Fruit fly (Drosophila melanogaster) S2 (cell line): ENCODE data around the gene Hsc70-3.
"Not testable (repeated sequence)": the region's sequence is repeated elsewhere in the genome, so short reads cannot be mapped to it uniquely, and the experiment has no call there.

Experiments used
- CG8478 ChIP-seq: fragments of >200 bp; optimal IDR thresholded peaks from 2 replicates; lab custom pipeline; 2018
- CTCF ChIP-seq, 2 experiments: fragments of >200 bp; optimal IDR thresholded peaks; 2 replicates each; lab custom pipeline; 2018

Gene Hsc70-3

DNA sequence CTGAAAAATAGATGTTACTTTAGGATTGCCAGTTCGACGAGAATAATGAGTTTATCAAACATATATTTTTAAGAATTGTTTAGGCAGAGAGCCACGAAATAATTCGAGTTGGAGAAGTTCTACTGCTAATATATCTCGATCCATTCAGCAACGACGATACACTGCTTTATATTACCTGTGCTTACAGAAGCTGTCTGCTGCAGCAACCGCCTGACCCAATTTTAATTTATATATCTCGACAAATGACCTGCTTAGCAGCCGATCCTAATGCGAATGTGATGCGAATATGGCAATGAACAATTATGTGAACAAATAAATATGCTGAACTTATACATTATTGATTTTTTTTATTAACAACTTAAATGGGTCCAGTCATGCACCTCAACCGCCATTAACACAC lies 8.4 kb downstream of the Hsc70-3 start:
- TF ChIP-seq CTCF (optimal IDR thresholded peaks at IDR 0.05; lab: Kevin White, UChicago) (no peak), CG8478 (no peak)

DNA sequence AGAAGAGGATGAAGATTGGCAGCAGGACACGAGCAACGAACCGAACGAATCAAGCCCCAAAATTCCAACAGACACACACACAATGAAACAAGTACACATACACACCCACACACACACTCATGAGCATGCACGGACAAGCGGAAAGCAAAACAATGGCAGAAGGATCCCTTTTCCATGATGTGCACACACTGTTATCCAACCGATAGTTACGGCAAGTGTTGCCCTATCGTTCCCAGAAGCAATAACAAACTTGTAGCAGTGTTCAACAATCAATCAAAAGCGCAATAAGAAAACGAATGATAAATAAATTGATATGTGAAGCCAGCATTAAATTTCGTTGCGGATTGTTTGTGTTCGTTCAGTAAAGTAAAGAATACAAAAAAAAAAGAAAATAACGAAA lies 10.0 kb downstream of the Hsc70-3 start:
- TF ChIP-seq CTCF (optimal IDR thresholded peaks at IDR 0.05; lab: Kevin White, UChicago) (no peak), CG8478 (no peak)

DNA sequence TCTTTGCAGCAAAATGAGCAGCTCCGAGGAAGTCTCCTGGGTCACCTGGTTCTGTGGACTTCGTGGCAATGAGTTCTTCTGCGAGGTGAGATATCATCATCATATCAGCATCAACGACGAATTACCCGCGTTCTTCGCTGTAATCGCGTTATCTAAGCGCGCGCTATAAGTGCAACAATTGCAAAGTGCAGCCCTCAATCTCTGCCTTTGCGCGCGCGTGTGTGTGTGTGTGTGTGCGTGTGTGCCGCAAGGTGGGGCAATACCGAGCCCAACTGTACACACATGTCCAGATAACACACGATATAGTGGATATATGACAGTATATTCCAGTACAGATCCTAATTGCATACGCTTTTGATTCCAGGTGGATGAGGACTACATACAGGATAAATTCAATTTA lies 13.5 kb downstream of the Hsc70-3 start:
- no peak for TF ChIP-seq CG8478
- no peak for TF ChIP-seq CTCF (optimal IDR thresholded peaks at IDR 0.05; lab: Kevin White, UChicago)

DNA sequence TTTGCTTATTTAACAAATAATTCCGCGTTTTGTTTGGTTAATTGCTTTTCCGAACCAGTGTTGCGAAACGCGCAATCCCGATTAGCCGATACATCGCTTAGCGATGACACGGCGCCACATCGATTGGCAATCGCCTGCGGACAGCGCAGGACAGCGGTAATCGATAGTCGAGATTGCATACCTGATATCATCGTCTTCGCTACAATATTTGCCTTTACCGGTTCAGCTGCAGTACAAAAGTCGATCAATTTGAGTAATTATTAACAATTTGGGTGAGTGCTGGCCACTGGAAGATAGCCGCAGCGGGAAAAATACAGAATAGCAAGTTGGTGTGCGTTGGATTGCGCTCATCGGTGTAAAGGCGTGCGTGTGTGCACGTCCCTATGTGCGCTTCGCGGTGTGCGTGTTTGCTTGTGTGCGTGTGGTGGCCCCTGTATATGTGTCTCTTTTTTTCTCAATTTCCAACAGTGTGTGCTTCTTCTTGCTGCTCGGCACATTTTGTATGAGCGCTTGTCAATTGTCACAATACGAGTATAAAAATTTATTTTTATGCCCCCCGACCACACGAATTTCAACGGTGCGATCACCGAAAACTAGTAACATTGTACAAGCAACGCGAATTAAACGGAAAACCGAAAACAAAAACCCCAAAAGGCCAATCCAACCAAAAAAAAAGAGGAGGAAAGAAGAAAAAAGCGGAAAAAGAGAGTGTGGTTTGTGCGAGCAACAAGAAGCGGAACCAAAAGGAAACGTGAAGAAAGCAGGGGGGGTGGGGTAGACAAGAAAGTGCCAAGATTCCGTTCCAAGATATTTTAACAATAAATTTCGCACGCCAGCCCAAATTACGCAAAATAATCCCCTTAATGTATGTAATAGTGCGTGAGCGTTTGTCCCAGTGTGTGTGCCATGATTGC lies 14.2 kb downstream of the Hsc70-3 start, which contains the start of gene CkIIbeta:
CkIIbeta (plus strand) TSS at position 119 of the 914 bp plus-strand sequence.
- no peak for TF ChIP-seq CG8478
- TF ChIP-seq CTCF (optimal IDR thresholded peaks at IDR 0.05; lab: Kevin White, UChicago), result peak in 1 of 2 experiments; percentile 19

dm6 chrX:11788187-11788870 lies 18.6 kb downstream of the Hsc70-3 start:
- TF ChIP-seq CG8478, result no peak
- TF ChIP-seq CTCF (optimal IDR thresholded peaks at IDR 0.05; lab: Kevin White, UChicago), result no peak

DNA sequence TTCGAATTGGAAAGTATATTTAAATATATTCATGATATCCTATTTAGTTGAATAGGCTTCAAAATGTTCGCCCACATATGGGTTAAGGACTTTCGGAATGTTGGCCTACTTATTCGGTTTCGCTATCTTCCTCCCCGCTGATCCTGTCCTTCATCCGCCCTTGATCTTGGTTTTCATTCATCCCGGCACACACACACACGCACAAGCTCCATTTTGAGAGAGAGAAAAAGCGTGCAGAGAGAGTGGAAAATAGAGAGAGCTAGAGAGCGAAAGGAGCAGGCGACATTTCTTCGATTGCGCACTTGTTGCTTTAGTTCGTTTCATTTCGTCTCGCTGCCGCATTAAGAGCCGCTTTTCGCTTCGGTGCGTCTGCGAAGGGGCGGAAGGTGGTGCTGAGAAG lies 19.8 kb downstream of the Hsc70-3 start, which contains the start of gene Karl:
Karl (plus strand) TSS at position 301 of the 400 bp plus-strand sequence.
- TF ChIP-seq CTCF (optimal IDR thresholded peaks at IDR 0.05; lab: Kevin White, UChicago) (no peak), CG8478 (no peak)

DNA sequence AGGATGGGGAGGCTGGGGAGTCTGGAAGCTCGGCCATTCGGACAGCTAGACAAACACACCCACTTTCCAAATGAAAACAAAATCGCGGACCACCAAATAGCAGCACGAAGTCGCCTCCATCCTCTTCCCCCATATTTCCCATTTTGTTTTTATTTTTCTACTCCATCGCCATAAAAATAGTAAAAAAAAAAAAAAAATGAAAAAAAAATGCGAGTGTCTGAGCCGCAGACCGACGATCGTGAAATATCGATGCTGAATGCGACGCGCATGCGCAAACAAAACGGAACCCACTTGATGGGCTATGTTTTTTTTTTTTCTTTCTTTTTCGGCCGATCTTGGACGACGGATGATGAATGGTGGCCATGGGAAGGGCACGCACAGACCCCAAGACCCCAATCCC lies 21.9 kb downstream of the Hsc70-3 start:
- no peak for TF ChIP-seq CG8478

DNA sequence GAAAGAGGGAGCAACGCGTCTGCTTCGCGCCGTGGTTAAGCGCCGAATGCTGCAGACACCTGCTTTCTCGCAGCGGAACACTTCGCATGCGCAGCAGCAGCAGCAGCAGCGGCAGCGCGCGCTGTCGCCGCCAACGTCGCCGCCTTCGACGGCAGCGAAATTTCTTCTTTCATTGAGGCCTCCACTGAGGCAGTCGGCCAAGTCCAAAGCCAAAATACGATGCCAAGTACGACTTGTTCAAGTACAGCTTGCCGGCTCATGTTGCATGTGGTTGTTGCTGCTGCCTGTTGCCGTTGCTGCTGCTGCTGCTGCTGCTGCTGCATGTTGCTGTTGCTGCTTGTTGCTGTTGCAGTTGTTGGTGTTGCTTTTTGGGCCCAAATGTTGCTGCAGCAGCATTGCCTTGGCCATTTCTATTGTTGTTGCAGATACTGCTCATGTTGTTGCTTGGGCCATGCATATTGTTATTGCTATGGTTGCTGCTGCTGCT lies 28.1 kb downstream of the Hsc70-3 start, which contains the start of gene dy:
dy (minus strand) TSS at position 51 of the 487 bp plus-strand sequence.
- TF ChIP-seq CTCF (optimal IDR thresholded peaks at IDR 0.05; lab: Kevin White, UChicago), result no peak
- no peak for TF ChIP-seq CG8478

- TF ChIP-seq CTCF (optimal IDR thresholded peaks at IDR 0.05; lab: Kevin White, UChicago) (no peak), CG8478 (no peak)
These were observed 30.8 kb downstream of the Hsc70-3 start for dm6 chrX:11775987-11776587.

dm6 chrX:11769435-11769834 lies 37.5 kb downstream of the Hsc70-3 start:
- TF ChIP-seq CTCF (optimal IDR thresholded peaks at IDR 0.05; lab: Kevin White, UChicago) (no peak), CG8478 (no peak)

DNA sequence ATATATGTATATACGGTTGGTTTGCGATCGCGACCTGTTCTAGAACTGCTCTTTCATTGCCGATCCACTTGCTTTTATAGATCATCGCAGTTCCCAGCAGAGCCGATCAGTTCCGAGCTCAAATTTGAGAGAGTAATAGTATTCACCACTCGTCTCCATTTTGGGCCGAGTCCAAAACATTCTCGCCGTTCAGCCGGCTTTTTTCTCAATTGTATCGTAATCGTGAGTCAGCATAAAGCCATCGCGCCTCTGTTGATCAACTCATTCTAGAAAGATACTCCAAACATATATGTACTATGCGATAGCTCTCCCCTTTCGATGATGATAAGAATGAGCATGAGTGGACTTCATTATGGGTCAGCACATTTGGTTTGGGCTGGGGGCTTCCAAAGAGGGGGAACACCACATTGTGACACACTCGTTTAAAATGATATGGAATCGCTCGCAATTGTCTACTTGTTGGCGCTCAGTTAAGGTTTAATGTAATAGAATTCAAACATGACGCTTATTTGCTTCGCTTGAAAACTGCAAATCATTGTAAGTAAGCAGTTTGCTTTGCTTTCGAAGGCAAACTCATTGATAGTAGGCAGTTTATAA lies 42.3 kb downstream of the Hsc70-3 start, which contains the start of gene CG9360:
CG9360 (minus strand) TSS at position 51 of the 597 bp plus-strand sequence.
- TF ChIP-seq CTCF (optimal IDR thresholded peaks at IDR 0.05; lab: Kevin White, UChicago) (no peak), CG8478 (no peak)

- TF ChIP-seq CTCF (optimal IDR thresholded peaks at IDR 0.05; lab: Kevin White, UChicago) (no peak), CG8478 (no peak)
These were observed 50.0 kb downstream of the Hsc70-3 start for dm6 chrX:11756892-11757291.

DNA sequence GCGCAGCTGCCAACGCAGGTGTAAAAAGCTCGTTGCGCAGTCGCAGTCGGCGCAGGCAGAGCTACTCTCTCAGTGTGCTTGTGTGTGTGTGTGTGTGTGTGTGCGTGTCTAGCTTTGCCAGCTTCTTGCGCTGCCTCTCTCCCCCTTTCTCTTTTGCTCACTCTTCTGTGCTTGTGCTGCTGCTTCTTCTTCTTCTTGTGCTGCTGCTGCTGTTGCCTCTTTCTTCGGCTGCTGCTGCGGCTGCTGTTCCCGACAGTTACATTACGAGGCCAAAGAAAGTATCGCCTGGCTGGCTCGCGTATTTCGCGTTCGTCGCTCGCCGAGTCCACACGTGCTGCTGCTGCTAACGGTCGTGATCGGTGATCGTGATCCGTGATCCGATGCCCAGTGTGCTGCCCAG lies 52.9 kb downstream of the Hsc70-3 start, which contains the start of gene m:
m (plus strand) TSS at position 301 of the 400 bp plus-strand sequence.
- not testable (repeated sequence) for TF ChIP-seq CG8478; CTCF (optimal IDR thresholded peaks at IDR 0.05; lab: Kevin White, UChicago)
